Fruit fly (Drosophila melanogaster) whole organism, embryonic: ENCODE data around the gene Galphai.

ENCODE experiments used
- Adf1 ChIP-seq: fragments of 200-800 bp; sonication (Bioruptor generic); IDR thresholded peaks from 2 replicates; pipeline ENCODE4 v1.3.6; 2022; ENCODE audit warnings: missing biosample characterization, missing genetic modification characterization
- C15 ChIP-seq: fragments of 200-800 bp; sonication (Bioruptor generic); IDR thresholded peaks from 3 replicates; pipeline ENCODE4 v1.3.6; 2022; ENCODE audit warnings: missing biosample characterization, missing genetic modification characterization
- CG10147 ChIP-seq: fragments of 200-800 bp; sonication (Bioruptor generic); optimal IDR thresholded peaks from 2 replicates; lab custom pipeline; 2019; ENCODE audit warnings: missing biosample characterization, mild to moderate bottlenecking, missing genetic modification characterization, moderate library complexity
- CG10209 ChIP-seq: fragments of 200-800 bp; sonication (Bioruptor generic); optimal IDR thresholded peaks from 3 replicates; lab custom pipeline; 2017; ENCODE audit warnings: missing biosample characterization, mild to moderate bottlenecking, missing genetic modification characterization, missing genetic modification reagents
- CG10959 ChIP-seq: fragments of 200-800 bp; sonication (Bioruptor generic); IDR thresholded peaks from 2 replicates; pipeline ENCODE4 v1.3.6; 2022; ENCODE audit warnings: missing biosample characterization, missing genetic modification characterization
- CG10979 ChIP-seq: fragments of 200-800 bp; sonication (Bioruptor generic); optimal IDR thresholded peaks from 2 replicates; lab custom pipeline; 2018; ENCODE audit warnings: missing biosample characterization, mild to moderate bottlenecking, missing genetic modification characterization, moderate library complexity
- CG11504 ChIP-seq: fragments of 200-800 bp; sonication (Bioruptor generic); optimal IDR thresholded peaks from 3 replicates; lab custom pipeline; 2019; ENCODE audit warnings: missing biosample characterization, mild to moderate bottlenecking, missing genetic modification characterization, moderate library complexity
- CG13123 ChIP-seq: fragments of 200-800 bp; sonication (Bioruptor generic); optimal IDR thresholded peaks from 2 replicates; lab custom pipeline; 2016; ENCODE audit warnings: missing biosample characterization, missing genetic modification characterization
- CG13287 ChIP-seq: fragments of 200-800 bp; sonication (Bioruptor generic); IDR thresholded peaks from 2 replicates; pipeline ENCODE4 v1.3.6; 2022; ENCODE audit warnings: missing biosample characterization, missing genetic modification characterization; ENCODE audit not compliant: partially characterized antibody
- CG16815 ChIP-seq: fragments of 200-800 bp; sonication (Bioruptor generic); optimal IDR thresholded peaks from 3 replicates; lab custom pipeline; 2017; ENCODE audit warnings: missing biosample characterization, mild to moderate bottlenecking, missing genetic modification characterization
- CG16863 ChIP-seq: fragments of 200-800 bp; sonication (Bioruptor generic); optimal IDR thresholded peaks from 3 replicates; lab custom pipeline; 2016; ENCODE audit warnings: missing biosample characterization, missing genetic modification characterization
- CG17328 ChIP-seq: fragments of 200-800 bp; sonication (Bioruptor generic); IDR thresholded peaks from 2 replicates; pipeline ENCODE4 v1.3.6; 2022; ENCODE audit warnings: missing biosample characterization, missing genetic modification characterization
- CG30431 ChIP-seq: fragments of 200-800 bp; sonication (Bioruptor generic); optimal IDR thresholded peaks from 2 replicates; lab custom pipeline; 2017; ENCODE audit warnings: missing biosample characterization, missing genetic modification characterization
- CG31388 ChIP-seq: fragments of 200-800 bp; sonication (Bioruptor generic); optimal IDR thresholded peaks from 2 replicates; lab custom pipeline; 2016; ENCODE audit warnings: missing biosample characterization, missing genetic modification characterization
- CG33557 ChIP-seq: fragments of 200-800 bp; sonication (Bioruptor generic); optimal IDR thresholded peaks from 2 replicates; lab custom pipeline; 2019; ENCODE audit warnings: missing biosample characterization, mild to moderate bottlenecking, missing genetic modification characterization, moderate library complexity
- CG3847 ChIP-seq: fragments of 200-800 bp; sonication (Bioruptor generic); IDR thresholded peaks from 2 replicates; pipeline ENCODE4 v1.3.6; 2022; ENCODE audit warnings: missing biosample characterization, missing genetic modification characterization
- CG4404 ChIP-seq: fragments of 200-800 bp; sonication (Bioruptor generic); IDR thresholded peaks from 2 replicates; pipeline ENCODE4 v1.3.6; 2022; ENCODE audit warnings: missing biosample characterization, missing genetic modification characterization
- CG4707 ChIP-seq: fragments of 200-800 bp; sonication (Bioruptor generic); optimal IDR thresholded peaks from 2 replicates; lab custom pipeline; 2018; ENCODE audit warnings: missing biosample characterization, mild to moderate bottlenecking, missing genetic modification characterization, moderate library complexity
- CG4730 ChIP-seq: fragments of 200-800 bp; sonication (Bioruptor generic); IDR thresholded peaks from 2 replicates; pipeline ENCODE4 v1.3.6; 2022; ENCODE audit warnings: missing biosample characterization, missing genetic modification characterization
- CG7271 ChIP-seq: fragments of 200-800 bp; sonication (Bioruptor generic); optimal IDR thresholded peaks from 2 replicates; lab custom pipeline; 2018; ENCODE audit warnings: missing biosample characterization, mild to moderate bottlenecking, missing genetic modification characterization, moderate library complexity
- CG7839 ChIP-seq: fragments of 200-800 bp; sonication (Bioruptor generic); optimal IDR thresholded peaks from 3 replicates; lab custom pipeline; 2018; ENCODE audit warnings: missing biosample characterization, mild to moderate bottlenecking, missing genetic modification characterization, moderate library complexity
- CG7963 ChIP-seq: fragments of 200-800 bp; sonication (Bioruptor generic); IDR thresholded peaks from 3 replicates; pipeline ENCODE4 v1.3.6; 2022; ENCODE audit warnings: missing biosample characterization, missing genetic modification characterization; ENCODE audit not compliant: partially characterized antibody
- CG9215 ChIP-seq: fragments of 200-800 bp; sonication (Bioruptor generic); IDR thresholded peaks from 2 replicates; pipeline ENCODE4 v1.3.6; 2022; ENCODE audit warnings: missing biosample characterization, missing genetic modification characterization
- Dp ChIP-seq: fragments of 200-800 bp; sonication (Bioruptor generic); optimal IDR thresholded peaks from 2 replicates; lab custom pipeline; 2018; ENCODE audit warnings: missing biosample characterization, mild to moderate bottlenecking, missing genetic modification characterization, moderate library complexity
- Mrtf ChIP-seq: fragments of 200-800 bp; sonication (Bioruptor generic); IDR thresholded peaks from 3 replicates; pipeline ENCODE4 v1.3.6; 2022; ENCODE audit warnings: missing biosample characterization, missing genetic modification characterization
- NC2α ChIP-seq: fragments of 200-800 bp; sonication (Bioruptor generic); optimal IDR thresholded peaks from 2 replicates; lab custom pipeline; 2016; ENCODE audit warnings: missing biosample characterization, missing genetic modification characterization
- Neu2 ChIP-seq: fragments of 200-800 bp; sonication (Bioruptor generic); optimal IDR thresholded peaks from 3 replicates; lab custom pipeline; 2016; ENCODE audit warnings: missing biosample characterization, missing genetic modification characterization, borderline replicate concordance
- Oli ChIP-seq: fragments of 200-800 bp; sonication (Bioruptor generic); optimal IDR thresholded peaks from 2 replicates; lab custom pipeline; 2018; ENCODE audit warnings: missing biosample characterization, mild to moderate bottlenecking, missing genetic modification characterization, moderate library complexity
- Rx ChIP-seq: fragments of 200-800 bp; sonication (Bioruptor generic); IDR thresholded peaks from 2 replicates; pipeline ENCODE4 v1.3.6; 2022; ENCODE audit warnings: missing biosample characterization, missing genetic modification characterization
- Sox102F ChIP-seq: fragments of 200-800 bp; sonication (Bioruptor generic); optimal IDR thresholded peaks from 2 replicates; lab custom pipeline; 2018; ENCODE audit warnings: missing biosample characterization, mild to moderate bottlenecking, missing genetic modification characterization, moderate library complexity
- Ssrp ChIP-seq: fragments of 200-800 bp; sonication (Bioruptor generic); optimal IDR thresholded peaks from 2 replicates; lab custom pipeline; 2018; ENCODE audit warnings: missing biosample characterization, mild to moderate bottlenecking, missing genetic modification characterization, moderate library complexity
- bbx ChIP-seq: fragments of 200-800 bp; sonication (Bioruptor generic); IDR thresholded peaks from 2 replicates; pipeline ENCODE4 v1.3.6; 2022; ENCODE audit warnings: missing biosample characterization, missing genetic modification characterization; ENCODE audit not compliant: partially characterized antibody
- ci ChIP-seq: fragments of 200-800 bp; sonication (Bioruptor generic); IDR thresholded peaks from 3 replicates; pipeline ENCODE4 v1.3.6; 2022; ENCODE audit warnings: missing biosample characterization, missing genetic modification characterization
- crol ChIP-seq: fragments of 200-800 bp; sonication (Bioruptor generic); IDR thresholded peaks from 2 replicates; pipeline ENCODE4 v1.3.6; 2022; ENCODE audit warnings: missing biosample characterization, missing genetic modification characterization
- dimm ChIP-seq: fragments of 200-800 bp; sonication (Bioruptor generic); IDR thresholded peaks from 2 replicates; pipeline ENCODE4 v1.3.6; 2022; ENCODE audit warnings: missing biosample characterization, missing genetic modification characterization
- dysf ChIP-seq: fragments of 200-800 bp; sonication (Bioruptor generic); IDR thresholded peaks from 3 replicates; pipeline ENCODE4 v1.3.6; 2022; ENCODE audit warnings: missing biosample characterization, missing genetic modification characterization
- eyg ChIP-seq: fragments of 200-800 bp; sonication (Bioruptor generic); optimal IDR thresholded peaks from 3 replicates; lab custom pipeline; 2016; ENCODE audit warnings: missing biosample characterization, missing genetic modification characterization
- jumu ChIP-seq: fragments of 200-800 bp; sonication (Bioruptor generic); optimal IDR thresholded peaks from 3 replicates; lab custom pipeline; 2016; ENCODE audit warnings: missing biosample characterization, missing genetic modification characterization
- knrl ChIP-seq: fragments of 200-800 bp; sonication (Bioruptor generic); IDR thresholded peaks from 3 replicates; pipeline ENCODE4 v1.3.6; 2022; ENCODE audit warnings: missing biosample characterization, missing genetic modification characterization; ENCODE audit not compliant: partially characterized antibody
- lmd ChIP-seq: fragments of 200-800 bp; sonication (Bioruptor generic); IDR thresholded peaks from 2 replicates; pipeline ENCODE4 v1.3.6; 2022; ENCODE audit warnings: missing biosample characterization, missing genetic modification characterization
- luna ChIP-seq: fragments of 200-800 bp; sonication (Bioruptor generic); optimal IDR thresholded peaks from 2 replicates; lab custom pipeline; 2016; ENCODE audit warnings: missing biosample characterization, missing genetic modification characterization
- nmo ChIP-seq: fragments of 200-800 bp; sonication (Bioruptor generic); optimal IDR thresholded peaks from 2 replicates; lab custom pipeline; 2018; ENCODE audit warnings: missing biosample characterization, mild to moderate bottlenecking, missing genetic modification characterization, moderate library complexity
- pan ChIP-seq, 4 experiments: fragments of >200 bp in 3 of 4; fragments of 200-800 bp in 1 of 4; sonication (Bioruptor generic) in 1 of 4; optimal IDR thresholded peaks in 3 of 4; IDR thresholded peaks in 1 of 4; 2 replicates each; pipeline versions ENCODE4 v1.3.6 to Lab custom; 2017 to 2022; ENCODE audit warnings: missing biosample characterization in 2 of 4, missing genetic modification characterization in 2 of 4, mixed read lengths in 1 of 4
- pho ChIP-seq: fragments of 200-800 bp; sonication (Bioruptor generic); optimal IDR thresholded peaks from 2 replicates; lab custom pipeline; 2016; ENCODE audit warnings: missing biosample characterization, missing genetic modification characterization
- pita ChIP-seq: fragments of 200-800 bp; sonication (Bioruptor generic); optimal IDR thresholded peaks from 2 replicates; lab custom pipeline; 2017; ENCODE audit warnings: missing biosample characterization, mild to moderate bottlenecking, missing genetic modification characterization
- rib ChIP-seq: fragments of 200-800 bp; sonication (Bioruptor generic); IDR thresholded peaks from 2 replicates; pipeline ENCODE4 v1.3.6; 2022; ENCODE audit warnings: missing biosample characterization, missing genetic modification characterization
- sug ChIP-seq: fragments of 200-800 bp; optimal IDR thresholded peaks from 2 replicates; lab custom pipeline; 2019; ENCODE audit warnings: missing biosample characterization, mild to moderate bottlenecking, missing genetic modification characterization, moderate library complexity
- ttk ChIP-seq: fragments of 200-800 bp; sonication (Bioruptor generic); IDR thresholded peaks from 2 replicates; pipeline ENCODE4 v2.1.2; 2022; ENCODE audit warnings: missing biosample characterization, missing genetic modification characterization
- wdn ChIP-seq: fragments of 200-800 bp; sonication (Bioruptor generic); IDR thresholded peaks from 2 replicates; pipeline ENCODE4 v1.3.6; 2022; ENCODE audit warnings: missing biosample characterization, missing genetic modification characterization

Galphai gene

dm6 chr3L:6978030-6978683 is 1.7 kb downstream of the Galphai start (continued):
- TF ChIP-seq CG10147 (GFP tag; lab: Kevin White, UChicago) (no peak), CG16815 (GFP tag; lab: Kevin White, UChicago) (no peak), lmd (GFP tag; lab: Robert Waterston, UW) (peak; percentile 34; the same call in 1 of the 2 replicates), Sox102F (GFP tag; lab: Kevin White, UChicago) (peak; percentile 52), C15 (GFP tag; lab: Robert Waterston, UW) (no peak), CG16863 (peak; percentile 35), dysf (GFP tag; lab: Robert Waterston, UW) (0 out of 3 replicates have a peak, but pooled peaks have one; percentile 29), crol (GFP tag; lab: Robert Waterston, UW) (no peak), CG33557 (GFP tag; lab: Kevin White, UChicago) (peak; percentile 16), jumu (GFP tag; lab: Kevin White, UChicago) (peak; percentile 23), pan (optimal IDR thresholded peaks at IDR 0.05; lab: Kevin White, UChicago) (no peak), pan (GFP tag; optimal IDR thresholded peaks at IDR 0.05 in 1 of 2, IDR thresholded peaks at IDR 0.05 in 1 of 2) (no peak), CG30431 (GFP tag; lab: Kevin White, UChicago) (no peak), CG4707 (GFP tag; lab: Kevin White, UChicago) (no peak), CG7839 (tag; lab: Kevin White, UChicago) (peak; percentile 26), Dp (GFP tag; lab: Kevin White, UChicago) (no peak), Rx (no peak), rib (GFP tag; lab: Robert Waterston, UW) (no peak), ttk (GFP tag; lab: Robert Waterston, UW) (0 out of 2 replicates have a peak, but pooled peaks have one; percentile 18), Ssrp (peak; percentile 10), Oli (tag; lab: Kevin White, UChicago) (peak; percentile 31), CG11504 (peak; percentile 27), nmo (peak; percentile 23)

DNA sequence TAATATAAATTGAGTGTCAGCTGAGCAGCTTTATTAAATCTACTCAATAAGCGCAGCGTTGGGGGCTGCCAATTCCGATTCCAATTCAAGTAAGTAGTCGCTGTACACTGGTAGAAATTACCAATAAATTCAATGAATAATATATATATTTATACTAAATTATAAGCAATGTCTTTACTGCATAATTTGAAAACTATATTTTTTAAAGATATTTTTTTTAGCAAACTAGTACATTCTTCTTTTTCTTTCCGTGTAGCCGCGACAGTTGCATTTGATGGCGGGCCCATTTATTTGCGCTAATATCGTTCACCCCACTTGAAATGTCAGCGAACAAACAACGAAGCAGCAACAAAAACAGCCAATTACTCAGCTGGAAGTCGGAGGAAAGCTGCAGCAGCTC is 2.5 kb downstream of the Galphai start:
- no peak for TF ChIP-seq bbx (GFP tag; lab: Robert Waterston, UW)
- no peak for TF ChIP-seq CG31388 (GFP tag; lab: Kevin White, UChicago)
- no peak for TF ChIP-seq CG13123 (GFP tag; lab: Kevin White, UChicago)
- no peak for TF ChIP-seq luna
- TF ChIP-seq Dp (GFP tag; lab: Kevin White, UChicago) = no peak
- TF ChIP-seq CG13287 = no peak
- no peak for TF ChIP-seq eyg (GFP tag; lab: Kevin White, UChicago)
- TF ChIP-seq CG10959 (GFP tag; lab: Robert Waterston, UW) = peak; percentile 65
- TF ChIP-seq CG17328 (GFP tag; lab: Robert Waterston, UW) = peak; percentile 45; the same call in 1 of the 2 replicates
- TF ChIP-seq sug = no peak
- TF ChIP-seq CG4730 (GFP tag; lab: Robert Waterston, UW) = no peak; the same call in 1 of the 2 replicates
- peak; percentile 31 for TF ChIP-seq CG10209
- peak; percentile 19; the same call in 1 of the 2 replicates for TF ChIP-seq CG3847 (GFP tag; lab: Robert Waterston, UW)
- TF ChIP-seq wdn = no peak
- no peak for TF ChIP-seq Adf1 (GFP tag; lab: Robert Waterston, UW)
- 0 out of 2 replicates have a peak, but pooled peaks have one; percentile 29 for TF ChIP-seq CG4404 (GFP tag; lab: Robert Waterston, UW)
- TF ChIP-seq CG7271 (tag; lab: Kevin White, UChicago) = no peak
- no peak for TF ChIP-seq Mrtf (GFP tag; lab: Robert Waterston, UW)
- TF ChIP-seq dimm (GFP tag; lab: Robert Waterston, UW) = peak; percentile 36; the same call in 1 of the 2 replicates
- no peak for TF ChIP-seq pita (GFP tag; lab: Kevin White, UChicago)
- no peak for TF ChIP-seq CG7963
- TF ChIP-seq CG10979 (tag; lab: Kevin White, UChicago) = peak; percentile 73
- TF ChIP-seq pho (GFP tag; lab: Kevin White, UChicago) = no peak
- no peak for TF ChIP-seq Neu2
- TF ChIP-seq ci (GFP tag; lab: Robert Waterston, UW) = peak; percentile 75
- no peak for TF ChIP-seq NC2α (GFP tag; lab: Kevin White, UChicago)
- TF ChIP-seq CG9215 (GFP tag; lab: Robert Waterston, UW) = no peak
- no peak for TF ChIP-seq knrl (GFP tag; lab: Robert Waterston, UW)
